Fruit fly (Drosophila melanogaster) whole organism, prepupa: Measurements from ENCODE around the gene CG11598.

Source experiments
- CG1621 ChIP-seq: fragments of 200-800 bp; sonication (Bioruptor generic); optimal IDR thresholded peaks from 3 replicates; lab custom pipeline; 2018; ENCODE audit warnings: missing biosample characterization, mild to moderate bottlenecking, missing genetic modification characterization
- Hr39 ChIP-seq: fragments of 200-800 bp; sonication (Bioruptor generic); optimal IDR thresholded peaks from 2 replicates; lab custom pipeline; 2016; ENCODE audit warnings: missing biosample characterization, missing genetic modification characterization

dm6 chr3R:12628395-12628928 is 6.3 kb upstream of the CG11598 start:
- TF ChIP-seq Hr39, result no peak
- TF ChIP-seq CG1621, result no peak
